Worm (Caenorhabditis elegans) whole organism, mixed stage, embryonic: ENCODE results near the gene col-139.

Experiments used
- bed-3 ChIP-seq: fragments of 200-800 bp; sonication (Bioruptor generic); optimal IDR thresholded peaks from 3 replicates; lab custom pipeline; 2018; ENCODE audit warnings: mild to moderate bottlenecking, missing genetic modification characterization, moderate library complexity, missing compliant biosample characterization
- blmp-1 ChIP-seq: fragments of 150-350 bp; optimal IDR thresholded peaks from 2 replicates; lab custom pipeline; 2014; ENCODE audit warnings: missing biosample characterization, missing genetic modification characterization
- ceh-39 ChIP-seq: fragments of 150-350 bp; optimal IDR thresholded peaks from 2 replicates; lab custom pipeline; 2014; ENCODE audit warnings: missing biosample characterization, missing genetic modification characterization
- elt-1 ChIP-seq: sonication (generic microtip); optimal IDR thresholded peaks from 2 replicates; lab custom pipeline; 2017; ENCODE audit warnings: missing genetic modification characterization, mild to moderate bottlenecking, missing compliant biosample characterization, antibody characterized with exemption, moderate library complexity, borderline replicate concordance; ENCODE audit not compliant: insufficient read depth
- hlh-1 ChIP-seq: fragments of 150-350 bp; optimal IDR thresholded peaks from 2 replicates; lab custom pipeline; 2014; ENCODE audit warnings: missing biosample characterization, missing genetic modification reagents, missing genetic modification characterization
- nhr-12 ChIP-seq: fragments of 150-350 bp; optimal IDR thresholded peaks from 2 replicates; lab custom pipeline; 2014; ENCODE audit warnings: missing biosample characterization, missing genetic modification characterization
- nhr-76 ChIP-seq: sonication (generic microtip); optimal IDR thresholded peaks from 2 replicates; lab custom pipeline; 2017; ENCODE audit warnings: missing biosample characterization, missing genetic modification characterization

DNA sequence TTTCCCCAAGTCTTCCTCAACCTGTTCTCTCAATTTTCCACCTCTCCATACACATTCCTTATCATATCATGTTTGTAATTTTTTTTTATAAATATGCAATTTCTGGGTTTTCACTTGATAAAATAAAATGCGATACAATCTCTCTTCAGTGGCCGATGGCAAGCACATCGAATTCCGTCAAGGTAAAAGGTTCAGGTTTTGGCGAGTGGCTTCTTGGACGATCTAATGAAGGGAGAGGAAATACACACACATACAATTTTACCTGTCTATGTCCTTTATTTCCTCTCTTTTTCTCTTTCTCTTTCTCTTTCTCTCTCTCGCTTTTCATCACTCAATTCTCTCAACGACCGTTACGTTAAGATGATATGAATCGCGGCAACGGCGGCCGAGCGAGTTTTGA, 2.3 kb downstream of the col-139 start:
- TF ChIP-seq nhr-12 (tag; lab: Kevin White, UChicago) (no peak), nhr-76 (no peak), bed-3 (GFP tag; lab: Kevin White, UChicago) (no peak), ceh-39 (tag; lab: Kevin White, UChicago) (no peak), elt-1 (tag; lab: Kevin White, UChicago) (peak; percentile 53), blmp-1 (tag; lab: Kevin White, UChicago) (no peak), hlh-1 (tag; lab: Kevin White, UChicago) (no peak)
